Fruit fly (Drosophila melanogaster) whole organism, embryonic: ENCODE measurements around the gene grass.
A peak's percentile ranks its signal among the peaks of the same experiment; 100 is the strongest.

Experiments
- Atf6 ChIP-seq: fragments of 200-800 bp; sonication (Bioruptor generic); IDR thresholded peaks from 2 replicates; pipeline ENCODE4 v1.3.6; 2022; ENCODE audit warnings: missing biosample characterization, missing genetic modification characterization
- BtbVII ChIP-seq: fragments of 200-800 bp; sonication (Bioruptor generic); optimal IDR thresholded peaks from 3 replicates; lab custom pipeline; 2017; ENCODE audit warnings: missing biosample characterization, mild to moderate bottlenecking, missing genetic modification characterization
- C15 ChIP-seq: fragments of 200-800 bp; sonication (Bioruptor generic); IDR thresholded peaks from 3 replicates; pipeline ENCODE4 v1.3.6; 2022; ENCODE audit warnings: missing biosample characterization, missing genetic modification characterization
- CG10274 ChIP-seq: fragments of 200-800 bp; sonication (Bioruptor generic); optimal IDR thresholded peaks from 3 replicates; lab custom pipeline; 2017; ENCODE audit warnings: missing biosample characterization, mild to moderate bottlenecking, missing genetic modification characterization
- CG10979 ChIP-seq: fragments of 200-800 bp; sonication (Bioruptor generic); optimal IDR thresholded peaks from 2 replicates; lab custom pipeline; 2018; ENCODE audit warnings: missing biosample characterization, mild to moderate bottlenecking, missing genetic modification characterization, moderate library complexity
- CG11398 ChIP-seq: fragments of 200-800 bp; sonication (Bioruptor generic); optimal IDR thresholded peaks from 2 replicates; lab custom pipeline; 2016; ENCODE audit warnings: missing biosample characterization, missing genetic modification characterization
- CG12104 ChIP-seq: fragments of 200-800 bp; sonication (Bioruptor generic); optimal IDR thresholded peaks from 3 replicates; lab custom pipeline; 2016; ENCODE audit warnings: missing biosample characterization, missing genetic modification characterization
- CG13775 ChIP-seq: fragments of 200-800 bp; sonication (Bioruptor generic); optimal IDR thresholded peaks from 3 replicates; lab custom pipeline; 2017; ENCODE audit warnings: missing biosample characterization, mild to moderate bottlenecking, missing genetic modification characterization
- CG15514 ChIP-seq: fragments of 200-800 bp; sonication (Bioruptor generic); optimal IDR thresholded peaks from 3 replicates; lab custom pipeline; 2017; ENCODE audit warnings: missing biosample characterization, missing genetic modification characterization, mild to moderate bottlenecking, moderate library complexity, missing genetic modification reagents
- CG1647 ChIP-seq: fragments of 200-800 bp; sonication (Bioruptor generic); optimal IDR thresholded peaks from 3 replicates; lab custom pipeline; 2016; ENCODE audit warnings: missing biosample characterization, missing genetic modification characterization
- CG17328 ChIP-seq: fragments of 200-800 bp; sonication (Bioruptor generic); IDR thresholded peaks from 2 replicates; pipeline ENCODE4 v1.3.6; 2022; ENCODE audit warnings: missing biosample characterization, missing genetic modification characterization
- CG17361 ChIP-seq: fragments of 200-800 bp; sonication (Bioruptor generic); IDR thresholded peaks from 3 replicates; pipeline ENCODE4 v1.3.6; 2022; ENCODE audit warnings: missing biosample characterization, missing genetic modification characterization
- CG17385 ChIP-seq: fragments of 200-800 bp; sonication (Bioruptor generic); optimal IDR thresholded peaks from 3 replicates; lab custom pipeline; 2018; ENCODE audit warnings: missing biosample characterization, mild to moderate bottlenecking, missing genetic modification characterization
- CG17568 ChIP-seq: fragments of 200-800 bp; sonication (Bioruptor generic); optimal IDR thresholded peaks from 2 replicates; lab custom pipeline; 2018; ENCODE audit warnings: missing biosample characterization, mild to moderate bottlenecking, missing genetic modification characterization, moderate library complexity
- CG33557 ChIP-seq: fragments of 200-800 bp; sonication (Bioruptor generic); optimal IDR thresholded peaks from 2 replicates; lab custom pipeline; 2019; ENCODE audit warnings: missing biosample characterization, mild to moderate bottlenecking, missing genetic modification characterization, moderate library complexity
- CG42726 ChIP-seq: fragments of 200-800 bp; sonication (Bioruptor generic); IDR thresholded peaks from 2 replicates; pipeline ENCODE4 v1.3.6; 2022; ENCODE audit warnings: missing biosample characterization, missing genetic modification characterization; ENCODE audit not compliant: partially characterized antibody
- CG4707 ChIP-seq: fragments of 200-800 bp; sonication (Bioruptor generic); optimal IDR thresholded peaks from 2 replicates; lab custom pipeline; 2018; ENCODE audit warnings: missing biosample characterization, mild to moderate bottlenecking, missing genetic modification characterization, moderate library complexity
- CG6765 ChIP-seq: fragments of 200-800 bp; sonication (Bioruptor generic); optimal IDR thresholded peaks from 3 replicates; lab custom pipeline; 2017; ENCODE audit warnings: missing biosample characterization, mild to moderate bottlenecking, missing genetic modification characterization
- CG6813 ChIP-seq: fragments of 200-800 bp; sonication (Bioruptor generic); optimal IDR thresholded peaks from 2 replicates; lab custom pipeline; 2017; ENCODE audit warnings: missing biosample characterization, missing genetic modification characterization, mild to moderate bottlenecking, moderate library complexity, missing genetic modification reagents
- CG7839 ChIP-seq: fragments of 200-800 bp; sonication (Bioruptor generic); optimal IDR thresholded peaks from 3 replicates; lab custom pipeline; 2018; ENCODE audit warnings: missing biosample characterization, mild to moderate bottlenecking, missing genetic modification characterization, moderate library complexity
- CG8478 ChIP-seq: fragments of >200 bp; optimal IDR thresholded peaks from 2 replicates; lab custom pipeline; 2018
- Ets65A ChIP-seq: fragments of 200-800 bp; sonication (Bioruptor generic); peaks from one replicate; lab custom pipeline; 2016; ENCODE audit warnings: missing biosample characterization, missing genetic modification characterization
- HHEX ChIP-seq: fragments of 200-800 bp; sonication (Bioruptor generic); optimal IDR thresholded peaks from 3 replicates; lab custom pipeline; 2017; ENCODE audit warnings: missing biosample characterization, mild to moderate bottlenecking, missing genetic modification characterization, missing genetic modification reagents
- Hmr ChIP-seq: fragments of 200-800 bp; sonication (Bioruptor generic); optimal IDR thresholded peaks from 3 replicates; lab custom pipeline; 2017; ENCODE audit warnings: mild to moderate bottlenecking, missing biosample characterization, missing genetic modification reagents, missing genetic modification characterization
- Hr78 ChIP-seq, 2 experiments: fragments of 200-800 bp in 1 of 2; fragments of >200 bp in 1 of 2; sonication (Bioruptor generic) in 1 of 2; optimal IDR thresholded peaks; 2 replicates each; lab custom pipeline; 2017 to 2019; ENCODE audit warnings: missing biosample characterization in 2 of 2, missing genetic modification characterization in 2 of 2, mild to moderate bottlenecking in 1 of 2, moderate library complexity in 1 of 2
- MESR4 ChIP-seq: fragments of 200-800 bp; sonication (Bioruptor generic); optimal IDR thresholded peaks from 2 replicates; lab custom pipeline; 2018; ENCODE audit warnings: missing biosample characterization, mild to moderate bottlenecking, missing genetic modification characterization, moderate library complexity
- NFAT ChIP-seq: fragments of 200-800 bp; sonication (Bioruptor generic); IDR thresholded peaks from 2 replicates; pipeline ENCODE4 v1.3.6; 2022; ENCODE audit warnings: missing biosample characterization, missing genetic modification characterization
- Oaz ChIP-seq: fragments of 200-800 bp; sonication (Bioruptor generic); IDR thresholded peaks from 2 replicates; pipeline ENCODE4 v1.3.6; 2022; ENCODE audit warnings: missing biosample characterization, missing genetic modification characterization
- Optix ChIP-seq: fragments of 200-800 bp; sonication (Bioruptor generic); IDR thresholded peaks from 3 replicates; pipeline ENCODE4 v1.3.6; 2022; ENCODE audit warnings: missing biosample characterization, missing genetic modification characterization
- Ravus ChIP-seq: fragments of 200-800 bp; sonication (Bioruptor generic); IDR thresholded peaks from 2 replicates; pipeline ENCODE4 v1.3.6; 2022; ENCODE audit warnings: missing biosample characterization, missing genetic modification characterization
- TFAM ChIP-seq: fragments of 200-800 bp; sonication (Bioruptor generic); optimal IDR thresholded peaks from 2 replicates; lab custom pipeline; 2017; ENCODE audit warnings: missing biosample characterization, missing genetic modification characterization, inconsistent platforms
- cato ChIP-seq: fragments of 200-800 bp; sonication (Bioruptor generic); optimal IDR thresholded peaks from 2 replicates; lab custom pipeline; 2016; ENCODE audit warnings: missing biosample characterization, missing genetic modification characterization, borderline replicate concordance
- corto ChIP-seq: fragments of 200-800 bp; sonication (Bioruptor generic); optimal IDR thresholded peaks from 2 replicates; lab custom pipeline; 2016; ENCODE audit warnings: missing biosample characterization, mild to moderate bottlenecking, missing genetic modification characterization, moderate library complexity
- emc ChIP-seq: fragments of 200-800 bp; sonication (Bioruptor generic); optimal IDR thresholded peaks from 2 replicates; lab custom pipeline; 2016; ENCODE audit warnings: missing biosample characterization, missing genetic modification characterization
- en ChIP-seq: fragments of 200-800 bp; sonication (Bioruptor generic); optimal IDR thresholded peaks from 2 replicates; lab custom pipeline; 2016; ENCODE audit warnings: missing biosample characterization, missing genetic modification characterization
- gem ChIP-seq: fragments of 200-800 bp; sonication (Bioruptor generic); optimal IDR thresholded peaks from 2 replicates; lab custom pipeline; 2019; ENCODE audit warnings: missing biosample characterization, mild to moderate bottlenecking, missing genetic modification characterization, moderate library complexity
- insv ChIP-seq, 2 experiments: fragments of 200-800 bp; sonication (Bioruptor generic); optimal IDR thresholded peaks; 3 replicates each; lab custom pipeline; 2016 to 2018; ENCODE audit warnings: missing biosample characterization in 2 of 2, missing genetic modification characterization in 2 of 2
- kah ChIP-seq: fragments of 200-800 bp; sonication (Bioruptor generic); optimal IDR thresholded peaks from 2 replicates; lab custom pipeline; 2018; ENCODE audit warnings: missing biosample characterization, mild to moderate bottlenecking, missing genetic modification characterization
- kay ChIP-seq: fragments of 200-800 bp; sonication (Bioruptor generic); optimal IDR thresholded peaks from 2 replicates; lab custom pipeline; 2016; ENCODE audit warnings: missing biosample characterization, missing genetic modification characterization
- klu ChIP-seq: fragments of 200-800 bp; sonication (Bioruptor generic); IDR thresholded peaks from 2 replicates; pipeline ENCODE4 v1.3.6; 2022; ENCODE audit warnings: missing biosample characterization, missing genetic modification characterization
- lmd ChIP-seq: fragments of 200-800 bp; sonication (Bioruptor generic); IDR thresholded peaks from 2 replicates; pipeline ENCODE4 v1.3.6; 2022; ENCODE audit warnings: missing biosample characterization, missing genetic modification characterization
- lov ChIP-seq, 2 experiments: fragments of 200-800 bp in 1 of 2; fragments of >200 bp in 1 of 2; sonication (Bioruptor generic) in 1 of 2; IDR thresholded peaks in 1 of 2; optimal IDR thresholded peaks in 1 of 2; 2 replicates in 1 of 2; 3 replicates in 1 of 2; pipeline versions ENCODE4 v1.3.6 to Lab custom; 2017 to 2022; ENCODE audit warnings: missing biosample characterization in 1 of 2, missing genetic modification characterization in 1 of 2
- odd ChIP-seq: fragments of 200-800 bp; sonication (Bioruptor generic); optimal IDR thresholded peaks from 2 replicates; lab custom pipeline; 2017; ENCODE audit warnings: missing biosample characterization, mild to moderate bottlenecking, missing genetic modification characterization
- p53 ChIP-seq: fragments of 200-800 bp; sonication (Bioruptor generic); optimal IDR thresholded peaks from 2 replicates; lab custom pipeline; 2016; ENCODE audit warnings: missing biosample characterization, missing genetic modification characterization
- tap ChIP-seq: fragments of 200-800 bp; optimal IDR thresholded peaks from 3 replicates; lab custom pipeline; 2019; ENCODE audit warnings: missing biosample characterization, mild to moderate bottlenecking, missing genetic modification characterization, moderate library complexity
- tll ChIP-seq, 2 experiments: fragments of 200-800 bp in 1 of 2; fragments of >200 bp in 1 of 2; sonication (Bioruptor generic) in 1 of 2; optimal IDR thresholded peaks; 2 replicates each; lab custom pipeline; 2017 to 2019; ENCODE audit warnings: missing biosample characterization in 2 of 2, missing genetic modification characterization in 2 of 2, mild to moderate bottlenecking in 1 of 2, moderate library complexity in 1 of 2
- vvl ChIP-seq: fragments of 200-800 bp; sonication (Bioruptor generic); IDR thresholded peaks from 2 replicates; pipeline ENCODE4 v1.3.6; 2022; ENCODE audit warnings: missing biosample characterization, missing genetic modification characterization
- wor ChIP-seq: fragments of 200-800 bp; sonication (Bioruptor generic); IDR thresholded peaks from 2 replicates; pipeline ENCODE4 v1.3.6; 2022; ENCODE audit warnings: missing biosample characterization, missing genetic modification characterization

Gene grass

DNA sequence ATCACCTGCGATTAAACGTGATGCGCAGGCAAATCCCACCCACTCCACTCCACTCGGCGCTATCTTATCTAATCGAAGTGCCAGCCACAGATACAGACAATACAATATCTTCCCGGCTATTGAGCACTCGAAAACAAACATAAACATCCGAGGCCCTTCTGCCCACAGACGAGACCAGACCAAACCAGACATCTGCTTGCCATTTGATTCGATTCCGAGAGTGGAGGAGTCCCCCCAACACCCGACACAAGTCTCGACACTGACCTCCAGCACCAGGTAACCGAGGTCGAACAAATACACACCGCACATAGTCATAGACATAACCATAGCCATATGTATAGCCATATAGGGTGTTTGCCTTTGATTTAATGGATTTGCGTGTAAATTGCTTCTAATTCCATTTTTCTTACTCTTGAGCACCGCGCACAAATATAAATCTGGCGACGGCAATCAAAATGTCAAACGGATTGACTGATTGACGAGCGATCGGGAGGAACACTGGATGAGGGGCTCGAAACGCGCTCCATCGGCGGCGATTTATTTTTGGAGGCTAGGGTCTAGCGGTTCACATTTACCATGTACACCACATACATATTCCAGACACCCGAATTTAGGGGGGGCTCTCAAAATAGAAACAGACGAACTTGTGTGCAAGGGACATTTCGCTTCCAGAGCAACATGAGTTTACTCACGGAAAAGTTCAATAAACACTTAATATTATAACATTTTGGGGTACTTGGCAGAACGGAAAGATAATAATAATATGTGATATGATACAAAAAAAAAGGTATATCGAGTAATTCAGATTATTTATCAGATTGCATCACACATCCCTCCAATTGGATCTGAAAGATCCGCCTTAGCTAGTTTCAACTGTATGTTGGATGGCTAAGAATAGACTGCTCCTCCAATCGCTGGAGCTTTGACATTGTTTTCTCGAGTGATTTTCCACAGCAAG is 8.7 kb upstream of the grass start (continued):
- TF ChIP-seq Hmr (GFP tag; lab: Kevin White, UChicago) (no peak), NFAT (no peak), emc (GFP tag; lab: Kevin White, UChicago) (no peak), Optix (GFP tag; lab: Robert Waterston, UW) (no peak), C15 (GFP tag; lab: Robert Waterston, UW) (no peak), corto (no peak), odd (no peak), cato (GFP tag; lab: Kevin White, UChicago) (no peak), tap (tag; lab: Kevin White, UChicago) (no peak), TFAM (GFP tag; lab: Kevin White, UChicago) (no peak), en (GFP tag; lab: Kevin White, UChicago) (no peak), lmd (GFP tag; lab: Robert Waterston, UW) (no peak), CG10979 (tag; lab: Kevin White, UChicago) (peak; percentile 18), Ets65A (GFP tag; lab: Kevin White, UChicago) (no peak), HHEX (GFP tag; lab: Kevin White, UChicago) (peak; percentile 3), tll (GFP tag; optimal IDR thresholded peaks at IDR 0.05; lab: Kevin White, UChicago) (no peak), insv (GFP tag; optimal IDR thresholded peaks at IDR 0.05; lab: Kevin White, UChicago) (no peak), CG33557 (GFP tag; lab: Kevin White, UChicago) (no peak), CG42726 (no peak), CG6813 (GFP tag; lab: Kevin White, UChicago) (peak; percentile 40), CG17328 (GFP tag; lab: Robert Waterston, UW) (no peak), CG4707 (no peak), CG12104 (no peak), BtbVII (GFP tag; lab: Kevin White, UChicago) (no peak), CG10274 (no peak), CG7839 (tag; lab: Kevin White, UChicago) (peak; percentile 21), CG15514 (GFP tag; lab: Kevin White, UChicago) (no peak), CG17361 (GFP tag; lab: Robert Waterston, UW) (no peak), MESR4 (GFP tag; lab: Kevin White, UChicago) (no peak), CG8478 (no peak), kah (GFP tag; lab: Kevin White, UChicago) (no peak), CG13775 (GFP tag; lab: Kevin White, UChicago) (no peak), klu (no peak), kay (GFP tag; lab: Kevin White, UChicago) (no peak), vvl (GFP tag; lab: Robert Waterston, UW) (no peak), Atf6 (no peak), Oaz (GFP tag; lab: Robert Waterston, UW) (no peak), wor (no peak), CG17568 (GFP tag; lab: Kevin White, UChicago) (no peak), lov (optimal IDR thresholded peaks at IDR 0.05; lab: Kevin White, UChicago) (no peak), lov (GFP tag; IDR thresholded peaks at IDR 0.05; lab: Robert Waterston, UW) (no peak), gem (tag; lab: Kevin White, UChicago) (peak; percentile 60), Ravus (GFP tag; lab: Robert Waterston, UW) (no peak), Hr78 (GFP tag; optimal IDR thresholded peaks at IDR 0.05; lab: Kevin White, UChicago) (peak in 1 of 2 experiments; percentile 79), CG11398 (no peak), p53 (GFP tag; lab: Kevin White, UChicago) (no peak), CG6765 (GFP tag; lab: Kevin White, UChicago) (no peak), CG1647 (GFP tag; lab: Kevin White, UChicago) (no peak), CG17385 (GFP tag; lab: Kevin White, UChicago) (no peak)
